Worm (Caenorhabditis elegans) whole organism, late embryonic: ENCODE data around the gene cut-6.

Experiments used
- C08G9.2 ChIP-seq: sonication (generic microtip); optimal IDR thresholded peaks from 2 replicates; lab custom pipeline; 2016; ENCODE audit warnings: mild to moderate bottlenecking, missing genetic modification characterization, moderate library complexity, missing compliant biosample characterization
- ama-1 ChIP-seq: fragments of 150-350 bp; optimal IDR thresholded peaks from 2 replicates; lab custom pipeline; 2014
- ceh-48 ChIP-seq: sonication (generic microtip); optimal IDR thresholded peaks from 2 replicates; lab custom pipeline; 2016; ENCODE audit warnings: missing genetic modification characterization, inconsistent platforms, missing compliant biosample characterization
- elt-2 ChIP-seq: sonication (generic microtip); optimal IDR thresholded peaks from 2 replicates; lab custom pipeline; 2016; ENCODE audit warnings: missing genetic modification reagents, missing genetic modification characterization, missing compliant biosample characterization
- fkh-10 ChIP-seq: fragments of 150-350 bp; optimal IDR thresholded peaks from 2 replicates; lab custom pipeline; 2014; ENCODE audit warnings: missing biosample characterization, missing genetic modification reagents, missing genetic modification characterization
- fkh-6 ChIP-seq: sonication (generic microtip); optimal IDR thresholded peaks from 2 replicates; lab custom pipeline; 2016; ENCODE audit warnings: missing genetic modification characterization, missing compliant biosample characterization
- gmeb-2 ChIP-seq: sonication (generic microtip); optimal IDR thresholded peaks from 2 replicates; lab custom pipeline; 2016; ENCODE audit warnings: missing genetic modification characterization, inconsistent platforms, missing compliant biosample characterization
- nfya-1 ChIP-seq: sonication (generic microtip); optimal IDR thresholded peaks from 2 replicates; lab custom pipeline; 2017; ENCODE audit warnings: missing genetic modification characterization, mild to moderate bottlenecking, missing compliant biosample characterization, antibody characterized with exemption, moderate library complexity
- nhr-11 ChIP-seq: fragments of 150-350 bp; optimal IDR thresholded peaks from 2 replicates; lab custom pipeline; 2014; ENCODE audit warnings: missing biosample characterization, missing genetic modification characterization
- nhr-232 ChIP-seq: sonication (generic microtip); optimal IDR thresholded peaks from 2 replicates; lab custom pipeline; 2016; ENCODE audit warnings: missing genetic modification characterization, missing compliant biosample characterization
- pax-1 ChIP-seq: fragments of 150-350 bp; optimal IDR thresholded peaks from 2 replicates; lab custom pipeline; 2014; ENCODE audit warnings: missing biosample characterization, missing genetic modification characterization
- sdc-2 ChIP-seq: sonication (generic microtip); optimal IDR thresholded peaks from 2 replicates; lab custom pipeline; 2016; ENCODE audit warnings: missing genotype, missing genetic modification characterization, missing compliant biosample characterization
- tbx-2 ChIP-seq: sonication (generic microtip); optimal IDR thresholded peaks from 2 replicates; lab custom pipeline; 2016; ENCODE audit warnings: missing genetic modification characterization, missing compliant biosample characterization
- unc-86 ChIP-seq: sonication (generic microtip); optimal IDR thresholded peaks from 2 replicates; lab custom pipeline; 2016; ENCODE audit warnings: missing genetic modification characterization, missing compliant biosample characterization

DNA sequence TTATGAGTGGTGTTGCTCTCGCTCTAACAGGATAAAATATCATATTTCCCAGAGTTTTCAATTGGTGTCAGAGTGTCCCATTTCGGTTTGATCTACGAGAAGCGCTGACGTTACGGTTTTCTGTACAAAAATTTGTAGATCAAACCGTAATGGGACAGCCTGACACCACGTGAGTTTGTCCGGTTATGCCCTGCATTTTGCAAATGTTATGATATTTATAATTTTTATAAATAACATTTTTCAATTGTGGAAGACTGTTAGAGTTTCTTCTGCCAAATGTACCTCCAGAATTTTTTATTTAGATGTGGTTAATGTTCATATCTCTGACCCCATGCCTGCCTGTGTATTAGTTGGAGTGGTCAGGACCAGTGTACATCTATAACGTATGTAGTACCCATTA is 17.0 kb upstream of the cut-6 start, which contains the start of gene fbxb-87:
- TF ChIP-seq ama-1 (lab: Kevin White, UChicago) (no peak), fkh-10 (GFP tag; lab: Kevin White, UChicago) (no peak), gmeb-2 (tag; lab: Kevin White, UChicago) (no peak), elt-2 (no peak), unc-86 (tag; lab: Kevin White, UChicago) (no peak), sdc-2 (no peak), nhr-232 (tag; lab: Kevin White, UChicago) (no peak), pax-1 (tag; lab: Kevin White, UChicago) (no peak), nhr-11 (tag; lab: Kevin White, UChicago) (no peak), ceh-48 (tag; lab: Kevin White, UChicago) (no peak), C08G9.2 (no peak), tbx-2 (tag; lab: Kevin White, UChicago) (no peak), fkh-6 (tag; lab: Kevin White, UChicago) (no peak), nfya-1 (tag; lab: Kevin White, UChicago) (no peak)
